Fruit fly (Drosophila melanogaster): ENCODE data around the gene spir.

Gene spir

dm6 chr2L:20349671-20350539 lies 38.9 kb downstream of the spir start, which contains the start of the genes La and RtGEF:
Gene La, minus strand, starts transcription at chr2L:20350012.
Gene RtGEF, plus strand, starts transcription at chr2L:20350434.
- peak; percentile 52 for TF ChIP-seq CG14711 (tag; optimal IDR thresholded peaks at IDR 0.05)
- peak; percentile 75 for TF ChIP-seq CG5204 (GFP tag; optimal IDR thresholded peaks at IDR 0.05)
- TF ChIP-seq CG12768 (GFP tag; optimal IDR thresholded peaks at IDR 0.05) = peak; percentile 56
- peak; percentile 38 for TF ChIP-seq tj (GFP tag; optimal IDR thresholded peaks at IDR 0.05)
- TF ChIP-seq CG1620 (GFP tag; optimal IDR thresholded peaks at IDR 0.05) = peak; percentile 76
- TF ChIP-seq kay (GFP tag; ENCODE audit: borderline replicate concordance) = peak; percentile 96
- peak; percentile 96 for TF ChIP-seq Mnt (GFP tag; optimal IDR thresholded peaks at IDR 0.05)
- peak; percentile 51 for TF ChIP-seq pad (GFP tag; optimal IDR thresholded peaks at IDR 0.05)
- TF ChIP-seq Crg-1 (GFP tag; optimal IDR thresholded peaks at IDR 0.05) = peak; percentile 57
- TF ChIP-seq ovo (GFP tag; optimal IDR thresholded peaks at IDR 0.05) = peak; percentile 16
- TF ChIP-seq CG33017 (tag; optimal IDR thresholded peaks at IDR 0.05) = no peak
- peak; percentile 32 for TF ChIP-seq bab1 (GFP tag; optimal IDR thresholded peaks at IDR 0.05)
- peak; percentile 35 for TF ChIP-seq Clk (GFP tag; optimal IDR thresholded peaks at IDR 0.05)
- peak; percentile 70 for TF ChIP-seq CG11617 (GFP tag; optimal IDR thresholded peaks at IDR 0.05)
- peak; percentile 70 for TF ChIP-seq Hr96 (GFP tag; optimal IDR thresholded peaks at IDR 0.05)
- TF ChIP-seq CG7045 (GFP tag; optimal IDR thresholded peaks at IDR 0.05) = peak; percentile 43
- no peak for TF ChIP-seq cnc (optimal IDR thresholded peaks at IDR 0.05)
- peak; percentile 60 for TF ChIP-seq CG7101 (tag; optimal IDR thresholded peaks at IDR 0.05)
- TF ChIP-seq cic (GFP tag; optimal IDR thresholded peaks at IDR 0.05) = peak; percentile 23
- peak; percentile 80 for TF ChIP-seq toe (GFP tag; optimal IDR thresholded peaks at IDR 0.05)

dm6 chr2L:20351723-20352122 lies 40.7 kb downstream of the spir start:
- no peak for TF ChIP-seq Clk (GFP tag; optimal IDR thresholded peaks at IDR 0.05)

- TF ChIP-seq CG1620 (GFP tag; optimal IDR thresholded peaks at IDR 0.05) (no peak), CG7045 (GFP tag; optimal IDR thresholded peaks at IDR 0.05) (no peak), Crg-1 (GFP tag; optimal IDR thresholded peaks at IDR 0.05) (no peak)
Observed at dm6 chr2L:20352200-20352599, 41.2 kb downstream of the spir start.

dm6 chr2L:20352727-20353126 lies 41.7 kb downstream of the spir start:
- TF ChIP-seq cnc (optimal IDR thresholded peaks at IDR 0.05) (no peak), cic (GFP tag; optimal IDR thresholded peaks at IDR 0.05) (no peak), CG7045 (GFP tag; optimal IDR thresholded peaks at IDR 0.05) (no peak), Mnt (GFP tag; optimal IDR thresholded peaks at IDR 0.05) (no peak), bab1 (GFP tag; optimal IDR thresholded peaks at IDR 0.05) (no peak), CG14711 (tag; optimal IDR thresholded peaks at IDR 0.05) (no peak), pad (GFP tag; optimal IDR thresholded peaks at IDR 0.05) (no peak), Hr96 (GFP tag; optimal IDR thresholded peaks at IDR 0.05) (no peak), Clk (GFP tag; optimal IDR thresholded peaks at IDR 0.05) (no peak), CG12768 (GFP tag; optimal IDR thresholded peaks at IDR 0.05) (no peak), toe (GFP tag; optimal IDR thresholded peaks at IDR 0.05) (no peak), tj (GFP tag; optimal IDR thresholded peaks at IDR 0.05) (no peak), kay (GFP tag; ENCODE audit: borderline replicate concordance) (no peak), CG1620 (GFP tag; optimal IDR thresholded peaks at IDR 0.05) (no peak), CG5204 (GFP tag; optimal IDR thresholded peaks at IDR 0.05) (no peak)

- TF ChIP-seq CG7101 (tag; optimal IDR thresholded peaks at IDR 0.05) (no peak), CG1620 (GFP tag; optimal IDR thresholded peaks at IDR 0.05) (no peak), Hr96 (GFP tag; optimal IDR thresholded peaks at IDR 0.05) (no peak), bab1 (GFP tag; optimal IDR thresholded peaks at IDR 0.05) (no peak), Crg-1 (GFP tag; optimal IDR thresholded peaks at IDR 0.05) (no peak), cic (GFP tag; optimal IDR thresholded peaks at IDR 0.05) (no peak), tj (GFP tag; optimal IDR thresholded peaks at IDR 0.05) (no peak), CG5204 (GFP tag; optimal IDR thresholded peaks at IDR 0.05) (no peak), CG12768 (GFP tag; optimal IDR thresholded peaks at IDR 0.05) (no peak), CG33017 (tag; optimal IDR thresholded peaks at IDR 0.05) (no peak), pad (GFP tag; optimal IDR thresholded peaks at IDR 0.05) (no peak), Mnt (GFP tag; optimal IDR thresholded peaks at IDR 0.05) (no peak)
Observed at dm6 chr2L:20370151-20370550, 59.1 kb downstream of the spir start.

- TF ChIP-seq Mnt (GFP tag; optimal IDR thresholded peaks at IDR 0.05) (no peak), CG14711 (tag; optimal IDR thresholded peaks at IDR 0.05) (no peak), ovo (GFP tag; optimal IDR thresholded peaks at IDR 0.05) (no peak)
Observed at dm6 chr2L:20371451-20371850, 60.4 kb downstream of the spir start.

- TF ChIP-seq kay (GFP tag; ENCODE audit: borderline replicate concordance) (peak; percentile 11), CG11617 (GFP tag; optimal IDR thresholded peaks at IDR 0.05) (no peak)
Observed at dm6 chr2L:20374054-20374507, 63.1 kb downstream of the spir start, which contains the start of gene Ugt37A1. Gene Ugt37A1, minus strand, starts transcription at chr2L:20374104.
